Fruit fly (Drosophila melanogaster) whole organism, embryonic: ENCODE data around the gene CG10232.

Experiments
- Abd-B ChIP-seq: fragments of 200-800 bp; sonication (Bioruptor generic); optimal IDR thresholded peaks from 2 replicates; lab custom pipeline; 2018; ENCODE audit warnings: missing biosample characterization, mild to moderate bottlenecking, missing genetic modification characterization, moderate library complexity
- CG10209 ChIP-seq: fragments of 200-800 bp; sonication (Bioruptor generic); optimal IDR thresholded peaks from 3 replicates; lab custom pipeline; 2017; ENCODE audit warnings: missing biosample characterization, mild to moderate bottlenecking, missing genetic modification characterization, missing genetic modification reagents
- CG10366 ChIP-seq: fragments of 200-800 bp; sonication (Bioruptor generic); IDR thresholded peaks from 2 replicates; pipeline ENCODE4 v1.3.6; 2022; ENCODE audit warnings: missing biosample characterization, missing genetic modification characterization
- CG10543 ChIP-seq: fragments of 200-800 bp; sonication (Bioruptor generic); optimal IDR thresholded peaks from 3 replicates; lab custom pipeline; 2017; ENCODE audit warnings: missing biosample characterization, mild to moderate bottlenecking, missing genetic modification characterization, moderate library complexity
- CG11247 ChIP-seq: fragments of 200-800 bp; sonication (Bioruptor generic); IDR thresholded peaks from 2 replicates; pipeline ENCODE4 v1.3.6; 2022; ENCODE audit warnings: missing biosample characterization, missing genetic modification characterization
- CG11504 ChIP-seq: fragments of 200-800 bp; sonication (Bioruptor generic); optimal IDR thresholded peaks from 3 replicates; lab custom pipeline; 2019; ENCODE audit warnings: missing biosample characterization, mild to moderate bottlenecking, missing genetic modification characterization, moderate library complexity
- CG13296 ChIP-seq: fragments of 200-800 bp; sonication (Bioruptor generic); optimal IDR thresholded peaks from 3 replicates; lab custom pipeline; 2018; ENCODE audit warnings: missing biosample characterization, mild to moderate bottlenecking, missing genetic modification characterization
- CG13624 ChIP-seq: fragments of 200-800 bp; sonication (Bioruptor generic); optimal IDR thresholded peaks from 2 replicates; lab custom pipeline; 2016; ENCODE audit warnings: missing biosample characterization, missing genetic modification characterization
- CG14860 ChIP-seq: fragments of 200-800 bp; sonication (Bioruptor generic); IDR thresholded peaks from 3 replicates; pipeline ENCODE4 v1.3.6; 2022; ENCODE audit warnings: missing biosample characterization, missing genetic modification characterization; ENCODE audit not compliant: partially characterized antibody
- CG1529 ChIP-seq: fragments of 200-800 bp; sonication (Bioruptor generic); optimal IDR thresholded peaks from 3 replicates; lab custom pipeline; 2018; ENCODE audit warnings: missing biosample characterization, missing genetic modification characterization
- CG15514 ChIP-seq: fragments of 200-800 bp; sonication (Bioruptor generic); optimal IDR thresholded peaks from 3 replicates; lab custom pipeline; 2017; ENCODE audit warnings: missing biosample characterization, missing genetic modification characterization, mild to moderate bottlenecking, moderate library complexity, missing genetic modification reagents
- CG15601 ChIP-seq: fragments of 200-800 bp; sonication (Bioruptor generic); optimal IDR thresholded peaks from 3 replicates; lab custom pipeline; 2019; ENCODE audit warnings: missing biosample characterization, mild to moderate bottlenecking, missing genetic modification characterization, moderate library complexity
- CG2875 ChIP-seq: fragments of 200-800 bp; sonication (Bioruptor generic); optimal IDR thresholded peaks from 2 replicates; lab custom pipeline; 2017; ENCODE audit warnings: missing biosample characterization, mild to moderate bottlenecking, missing genetic modification characterization, missing genetic modification reagents
- CG3065 ChIP-seq: fragments of 200-800 bp; sonication (Bioruptor generic); optimal IDR thresholded peaks from 2 replicates; lab custom pipeline; 2016; ENCODE audit warnings: missing biosample characterization, missing genetic modification characterization
- CG3281 ChIP-seq: fragments of 200-800 bp; sonication (Bioruptor generic); optimal IDR thresholded peaks from 3 replicates; lab custom pipeline; 2017; ENCODE audit warnings: missing biosample characterization, mild to moderate bottlenecking, missing genetic modification characterization
- CG4707 ChIP-seq: fragments of 200-800 bp; sonication (Bioruptor generic); optimal IDR thresholded peaks from 2 replicates; lab custom pipeline; 2018; ENCODE audit warnings: missing biosample characterization, mild to moderate bottlenecking, missing genetic modification characterization, moderate library complexity
- CG6765 ChIP-seq: fragments of 200-800 bp; sonication (Bioruptor generic); optimal IDR thresholded peaks from 3 replicates; lab custom pipeline; 2017; ENCODE audit warnings: missing biosample characterization, mild to moderate bottlenecking, missing genetic modification characterization
- CG7839 ChIP-seq: fragments of 200-800 bp; sonication (Bioruptor generic); optimal IDR thresholded peaks from 3 replicates; lab custom pipeline; 2018; ENCODE audit warnings: missing biosample characterization, mild to moderate bottlenecking, missing genetic modification characterization, moderate library complexity
- CG8924 ChIP-seq: fragments of 200-800 bp; optimal IDR thresholded peaks from 3 replicates; lab custom pipeline; 2019; ENCODE audit warnings: missing biosample characterization, mild to moderate bottlenecking, missing genetic modification characterization, moderate library complexity
- CG9609 ChIP-seq: fragments of 200-800 bp; sonication (Bioruptor generic); optimal IDR thresholded peaks from 3 replicates; lab custom pipeline; 2016; ENCODE audit warnings: missing biosample characterization, missing genetic modification characterization
- D19A ChIP-seq: fragments of 200-800 bp; optimal IDR thresholded peaks from 3 replicates; lab custom pipeline; 2019; ENCODE audit warnings: missing biosample characterization, mild to moderate bottlenecking, missing genetic modification characterization, moderate library complexity
- Deaf1 ChIP-seq: fragments of 200-800 bp; optimal IDR thresholded peaks from 3 replicates; lab custom pipeline; 2019; ENCODE audit warnings: missing biosample characterization, mild to moderate bottlenecking, missing genetic modification characterization, moderate library complexity
- Dfd ChIP-seq, 2 experiments: fragments of >200 bp; optimal IDR thresholded peaks; 2 replicates each; lab custom pipeline; 2017; ENCODE audit warnings: missing biosample characterization in 2 of 2, missing genetic modification characterization in 2 of 2
- Gug ChIP-seq: fragments of 200-800 bp; sonication (Bioruptor generic); IDR thresholded peaks from 4 replicates; pipeline ENCODE4 v1.3.6; 2022; ENCODE audit warnings: missing biosample characterization, missing genetic modification characterization
- Hr3 ChIP-seq: fragments of 200-800 bp; sonication (Bioruptor generic); optimal IDR thresholded peaks from 3 replicates; lab custom pipeline; 2016; ENCODE audit warnings: missing biosample characterization, missing genetic modification characterization
- Hr78 ChIP-seq, 2 experiments: fragments of 200-800 bp in 1 of 2; fragments of >200 bp in 1 of 2; sonication (Bioruptor generic) in 1 of 2; optimal IDR thresholded peaks; 2 replicates each; lab custom pipeline; 2017 to 2019; ENCODE audit warnings: missing biosample characterization in 2 of 2, missing genetic modification characterization in 2 of 2, mild to moderate bottlenecking in 1 of 2, moderate library complexity in 1 of 2
- MBD-R2 ChIP-seq: fragments of 200-800 bp; sonication (Bioruptor generic); IDR thresholded peaks from 2 replicates; pipeline ENCODE4 v1.3.6; 2022; ENCODE audit warnings: missing biosample characterization, missing genetic modification characterization
- Mes4 ChIP-seq: fragments of 200-800 bp; sonication (Bioruptor generic); optimal IDR thresholded peaks from 2 replicates; lab custom pipeline; 2016; ENCODE audit warnings: missing biosample characterization, missing genetic modification characterization
- Oaz ChIP-seq: fragments of 200-800 bp; sonication (Bioruptor generic); IDR thresholded peaks from 2 replicates; pipeline ENCODE4 v1.3.6; 2022; ENCODE audit warnings: missing biosample characterization, missing genetic modification characterization
- amos ChIP-seq: fragments of 200-800 bp; sonication (Bioruptor generic); IDR thresholded peaks from 2 replicates; pipeline ENCODE4 v1.3.6; 2022; ENCODE audit warnings: missing biosample characterization, missing genetic modification characterization; ENCODE audit not compliant: partially characterized antibody
- bcd ChIP-seq: fragments of 200-800 bp; sonication (Bioruptor generic); optimal IDR thresholded peaks from 2 replicates; lab custom pipeline; 2017; ENCODE audit warnings: missing biosample characterization, mild to moderate bottlenecking, missing genetic modification characterization
- dati ChIP-seq: fragments of 200-800 bp; sonication (Bioruptor generic); IDR thresholded peaks from 2 replicates; pipeline ENCODE4 v1.3.6; 2022; ENCODE audit warnings: missing biosample characterization, missing genetic modification characterization
- gsb-n ChIP-seq: fragments of 200-800 bp; sonication (Bioruptor generic); optimal IDR thresholded peaks from 3 replicates; lab custom pipeline; 2018; ENCODE audit warnings: missing biosample characterization, mild to moderate bottlenecking, missing genetic modification characterization
- h ChIP-seq: fragments of >200 bp; optimal IDR thresholded peaks from 2 replicates; lab custom pipeline; 2017
- hth ChIP-seq: fragments of >200 bp; optimal IDR thresholded peaks from 2 replicates; lab custom pipeline; 2017; ENCODE audit warnings: inconsistent platforms
- lbe ChIP-seq: fragments of 200-800 bp; sonication (Bioruptor generic); optimal IDR thresholded peaks from 2 replicates; lab custom pipeline; 2016; ENCODE audit warnings: missing biosample characterization, mild to moderate bottlenecking, missing genetic modification characterization
- lov ChIP-seq, 2 experiments: fragments of 200-800 bp in 1 of 2; fragments of >200 bp in 1 of 2; sonication (Bioruptor generic) in 1 of 2; IDR thresholded peaks in 1 of 2; optimal IDR thresholded peaks in 1 of 2; 2 replicates in 1 of 2; 3 replicates in 1 of 2; pipeline versions ENCODE4 v1.3.6 to Lab custom; 2017 to 2022; ENCODE audit warnings: missing biosample characterization in 1 of 2, missing genetic modification characterization in 1 of 2
- nau ChIP-seq: fragments of 200-800 bp; sonication (Bioruptor generic); optimal IDR thresholded peaks from 3 replicates; lab custom pipeline; 2017; ENCODE audit warnings: missing biosample characterization, mild to moderate bottlenecking, missing genetic modification characterization, missing genetic modification reagents
- odd ChIP-seq: fragments of 200-800 bp; sonication (Bioruptor generic); optimal IDR thresholded peaks from 2 replicates; lab custom pipeline; 2017; ENCODE audit warnings: missing biosample characterization, mild to moderate bottlenecking, missing genetic modification characterization
- peb ChIP-seq: fragments of 200-800 bp; sonication (Bioruptor generic); IDR thresholded peaks from 2 replicates; pipeline ENCODE4 v1.3.6; 2022; ENCODE audit warnings: missing biosample characterization, missing genetic modification characterization
- pnt ChIP-seq: fragments of 200-800 bp; sonication (Bioruptor generic); optimal IDR thresholded peaks from 3 replicates; lab custom pipeline; 2016; ENCODE audit warnings: missing biosample characterization, missing genetic modification characterization
- ranshi ChIP-seq: fragments of 200-800 bp; sonication (Bioruptor generic); IDR thresholded peaks from 2 replicates; pipeline ENCODE4 v1.3.6; 2022; ENCODE audit warnings: missing biosample characterization, missing genetic modification characterization
- sens ChIP-seq: fragments of 200-800 bp; sonication (Bioruptor generic); peaks from one replicate; lab custom pipeline; 2016; ENCODE audit warnings: missing biosample characterization, missing genetic modification characterization
- seq ChIP-seq: fragments of 200-800 bp; sonication (Bioruptor generic); IDR thresholded peaks from 2 replicates; pipeline ENCODE4 v1.3.6; 2022; ENCODE audit warnings: missing biosample characterization, missing genetic modification characterization
- sug ChIP-seq: fragments of 200-800 bp; optimal IDR thresholded peaks from 2 replicates; lab custom pipeline; 2019; ENCODE audit warnings: missing biosample characterization, mild to moderate bottlenecking, missing genetic modification characterization, moderate library complexity
- twi ChIP-seq: fragments of 200-800 bp; optimal IDR thresholded peaks from 2 replicates; lab custom pipeline; 2019; ENCODE audit warnings: missing biosample characterization, mild to moderate bottlenecking, missing genetic modification characterization, moderate library complexity
- unpg ChIP-seq: fragments of 200-800 bp; sonication (Bioruptor generic); optimal IDR thresholded peaks from 3 replicates; lab custom pipeline; 2018; ENCODE audit warnings: missing biosample characterization, mild to moderate bottlenecking, missing genetic modification characterization, moderate library complexity
- usp ChIP-seq: fragments of >200 bp; optimal IDR thresholded peaks from 2 replicates; lab custom pipeline; 2017; ENCODE audit warnings: missing biosample characterization, missing genetic modification characterization
- yki ChIP-seq: fragments of >200 bp; optimal IDR thresholded peaks from 3 replicates; lab custom pipeline; 2018

The CG10232 gene

dm6 chr3R:23678349-23679193, 42.9 kb downstream of the CG10232 start, which contains the start of gene GILT2 (continued):
- no peak for TF ChIP-seq CG14860 (GFP tag; lab: Robert Waterston, UW)
- TF ChIP-seq bcd (GFP tag; lab: Kevin White, UChicago) = peak; percentile 92
- TF ChIP-seq twi (tag; lab: Kevin White, UChicago) = peak; percentile 76
- peak; percentile 87 for TF ChIP-seq CG11247 (GFP tag; lab: Robert Waterston, UW)
- TF ChIP-seq CG8924 (tag; lab: Kevin White, UChicago) = peak; percentile 92
- TF ChIP-seq MBD-R2 (GFP tag; lab: Robert Waterston, UW) = peak; percentile 74
- TF ChIP-seq seq (GFP tag; lab: Robert Waterston, UW) = peak; percentile 89
- TF ChIP-seq pnt (GFP tag; lab: Kevin White, UChicago) = peak; percentile 43
- TF ChIP-seq sens (GFP tag; lab: Kevin White, UChicago) = peak; percentile 93
- TF ChIP-seq CG15601 = peak; percentile 90
- TF ChIP-seq unpg (GFP tag; lab: Kevin White, UChicago) = peak; percentile 92
- peak; percentile 82 for TF ChIP-seq CG2875 (GFP tag; lab: Kevin White, UChicago)
- TF ChIP-seq CG13624 (GFP tag; lab: Kevin White, UChicago) = peak; percentile 64
- no peak for TF ChIP-seq amos (GFP tag; lab: Robert Waterston, UW)
- peak; percentile 88 for TF ChIP-seq sug
- TF ChIP-seq Hr78 (GFP tag; optimal IDR thresholded peaks at IDR 0.05; lab: Kevin White, UChicago) = peak in 1 of 2 experiments; percentile 71
- TF ChIP-seq peb (GFP tag; lab: Robert Waterston, UW) = peak; percentile 85
- TF ChIP-seq CG15514 = peak; percentile 85
- no peak for TF ChIP-seq usp (GFP tag; lab: Kevin White, UChicago)
- peak; percentile 91 for TF ChIP-seq CG10209
- peak; percentile 87 for TF ChIP-seq Abd-B (GFP tag; lab: Kevin White, UChicago)
- peak in 1 of 2 experiments; percentile 41 for TF ChIP-seq Dfd (GFP tag; optimal IDR thresholded peaks at IDR 0.05; lab: Kevin White, UChicago)
- TF ChIP-seq Mes4 = peak; percentile 7
- peak; percentile 87 for TF ChIP-seq CG1529 (GFP tag; lab: Kevin White, UChicago)
- TF ChIP-seq odd = peak; percentile 89
- TF ChIP-seq CG6765 (GFP tag; lab: Kevin White, UChicago) = peak; percentile 88
- peak; percentile 94 for TF ChIP-seq CG3281 (GFP tag; lab: Kevin White, UChicago)
- TF ChIP-seq ranshi = peak; percentile 94
- TF ChIP-seq CG9609 (GFP tag; lab: Kevin White, UChicago) = peak; percentile 21
- TF ChIP-seq Gug (GFP tag; lab: Robert Waterston, UW) = peak; percentile 81
- TF ChIP-seq Deaf1 (tag; lab: Kevin White, UChicago) = peak; percentile 71
- peak; percentile 91 for TF ChIP-seq D19A
- TF ChIP-seq Hr3 (GFP tag; lab: Kevin White, UChicago) = peak; percentile 89
- TF ChIP-seq CG10366 = peak; percentile 88
- peak; percentile 82 for TF ChIP-seq Oaz (GFP tag; lab: Robert Waterston, UW)
- TF ChIP-seq CG3065 (GFP tag; lab: Kevin White, UChicago) = peak; percentile 76
- TF ChIP-seq CG4707 (GFP tag; lab: Kevin White, UChicago) = peak; percentile 57
- no peak for TF ChIP-seq yki (lab: Kevin White, UChicago)
- no peak for TF ChIP-seq lov (optimal IDR thresholded peaks at IDR 0.05; lab: Kevin White, UChicago)
- TF ChIP-seq lov (GFP tag; IDR thresholded peaks at IDR 0.05; lab: Robert Waterston, UW) = peak; percentile 89
- peak; percentile 95 for TF ChIP-seq CG7839
- peak; percentile 89 for TF ChIP-seq CG10543 (GFP tag; lab: Kevin White, UChicago)
- TF ChIP-seq h = no peak
- TF ChIP-seq gsb-n (tag; lab: Kevin White, UChicago) = peak; percentile 86
- TF ChIP-seq nau (GFP tag; lab: Kevin White, UChicago) = no peak
- peak; percentile 94 for TF ChIP-seq CG13296 (GFP tag; lab: Kevin White, UChicago)
- TF ChIP-seq hth = no peak
- TF ChIP-seq CG11504 (tag; lab: Kevin White, UChicago) = peak; percentile 94
- TF ChIP-seq lbe = peak; percentile 89
- peak; percentile 79 for TF ChIP-seq dati (GFP tag; lab: Robert Waterston, UW)
